Worm (Caenorhabditis elegans) whole organism, late embryonic: Measurements from ENCODE around the gene T08D10.3.
A peak's percentile ranks its signal among the peaks of the same experiment; 100 is the strongest.

ENCODE experiments used
- C08G9.2 ChIP-seq: sonication (generic microtip); optimal IDR thresholded peaks from 2 replicates; lab custom pipeline; 2016; ENCODE audit warnings: mild to moderate bottlenecking, missing genetic modification characterization, moderate library complexity, missing compliant biosample characterization
- K02D7.2 ChIP-seq: sonication (generic microtip); optimal IDR thresholded peaks from 2 replicates; lab custom pipeline; 2017; ENCODE audit warnings: mild to moderate bottlenecking, missing genetic modification characterization, missing compliant biosample characterization
- K09A11.1 ChIP-seq: sonication (generic microtip); optimal IDR thresholded peaks from 2 replicates; lab custom pipeline; 2017; ENCODE audit warnings: antibody characterized with exemption, mild to moderate bottlenecking, missing genetic modification characterization, missing compliant biosample characterization; ENCODE audit not compliant: insufficient read depth
- T23F11.4 ChIP-seq: fragments of 200-800 bp; sonication (Bioruptor generic); optimal IDR thresholded peaks from 2 replicates; lab custom pipeline; 2018; ENCODE audit warnings: mild to moderate bottlenecking, missing genetic modification characterization, missing compliant biosample characterization
- ahr-1 ChIP-seq: sonication (generic microtip); optimal IDR thresholded peaks from 2 replicates; lab custom pipeline; 2016; ENCODE audit warnings: missing genetic modification characterization, missing compliant biosample characterization
- ama-1 ChIP-seq: fragments of 150-350 bp; optimal IDR thresholded peaks from 2 replicates; lab custom pipeline; 2014
- ceh-14 ChIP-seq: sonication (generic microtip); optimal IDR thresholded peaks from 2 replicates; lab custom pipeline; 2016; ENCODE audit warnings: missing genotype, missing genetic modification characterization, missing compliant biosample characterization
- ceh-2 ChIP-seq: sonication (generic microtip); optimal IDR thresholded peaks from 2 replicates; lab custom pipeline; 2016; ENCODE audit warnings: missing genotype, missing genetic modification characterization, missing compliant biosample characterization
- ceh-22 ChIP-seq: sonication (generic microtip); optimal IDR thresholded peaks from 2 replicates; lab custom pipeline; 2017; ENCODE audit warnings: missing biosample characterization, missing genetic modification characterization
- ceh-24 ChIP-seq: sonication (generic microtip); optimal IDR thresholded peaks from 2 replicates; lab custom pipeline; 2016; ENCODE audit warnings: mild to moderate bottlenecking, missing genetic modification characterization, missing compliant biosample characterization
- ceh-30 ChIP-seq: fragments of 150-350 bp; optimal IDR thresholded peaks from 2 replicates; lab custom pipeline; 2014; ENCODE audit warnings: missing biosample characterization, missing genetic modification characterization
- ceh-31 ChIP-seq: sonication (generic microtip); optimal IDR thresholded peaks from 2 replicates; lab custom pipeline; 2016; ENCODE audit warnings: missing genetic modification characterization, missing compliant biosample characterization
- ceh-48 ChIP-seq: sonication (generic microtip); optimal IDR thresholded peaks from 2 replicates; lab custom pipeline; 2016; ENCODE audit warnings: missing genetic modification characterization, inconsistent platforms, missing compliant biosample characterization
- ceh-6 ChIP-seq: fragments of 200-800 bp; sonication (Bioruptor generic); optimal IDR thresholded peaks from 2 replicates; lab custom pipeline; 2018; ENCODE audit warnings: mild to moderate bottlenecking, missing genetic modification characterization, missing compliant biosample characterization
- ceh-9 ChIP-seq: sonication (generic microtip); optimal IDR thresholded peaks from 2 replicates; lab custom pipeline; 2016; ENCODE audit warnings: mild to moderate bottlenecking, missing genetic modification characterization, inconsistent platforms, missing compliant biosample characterization
- che-1 ChIP-seq: sonication (generic microtip); optimal IDR thresholded peaks from 2 replicates; lab custom pipeline; 2016; ENCODE audit warnings: mild to moderate bottlenecking, missing genetic modification characterization, missing compliant biosample characterization
- elt-2 ChIP-seq: sonication (generic microtip); optimal IDR thresholded peaks from 2 replicates; lab custom pipeline; 2016; ENCODE audit warnings: missing genetic modification reagents, missing genetic modification characterization, missing compliant biosample characterization
- elt-4 ChIP-seq: sonication (generic microtip); optimal IDR thresholded peaks from 2 replicates; lab custom pipeline; 2016; ENCODE audit warnings: missing genetic modification characterization, missing compliant biosample characterization
- ets-4 ChIP-seq: sonication (generic microtip); optimal IDR thresholded peaks from 2 replicates; lab custom pipeline; 2016; ENCODE audit warnings: missing genetic modification characterization, missing compliant biosample characterization
- eyg-1 ChIP-seq: sonication (generic microtip); optimal IDR thresholded peaks from 2 replicates; lab custom pipeline; 2016; ENCODE audit warnings: missing genotype, missing genetic modification characterization, missing compliant biosample characterization
- hlh-15 ChIP-seq: sonication (generic microtip); optimal IDR thresholded peaks from 2 replicates; lab custom pipeline; 2016; ENCODE audit warnings: missing genetic modification characterization, missing compliant biosample characterization
- hlh-30 ChIP-seq: sonication (generic microtip); optimal IDR thresholded peaks from 2 replicates; lab custom pipeline; 2017; ENCODE audit warnings: antibody characterized with exemption, missing genetic modification characterization, missing compliant biosample characterization; ENCODE audit not compliant: insufficient read depth
- hlh-6 ChIP-seq: sonication (generic microtip); optimal IDR thresholded peaks from 2 replicates; lab custom pipeline; 2016; ENCODE audit warnings: missing genotype, missing genetic modification characterization, missing compliant biosample characterization
- hlh-8 ChIP-seq: sonication (generic microtip); optimal IDR thresholded peaks from 2 replicates; lab custom pipeline; 2016; ENCODE audit warnings: missing genotype, missing genetic modification characterization, missing compliant biosample characterization
- lin-11 ChIP-seq: fragments of 200-800 bp; sonication (Bioruptor generic); optimal IDR thresholded peaks from 2 replicates; lab custom pipeline; 2018; ENCODE audit warnings: mild to moderate bottlenecking, missing genetic modification characterization, missing compliant biosample characterization
- madf-2 ChIP-seq: sonication (generic microtip); optimal IDR thresholded peaks from 2 replicates; lab custom pipeline; 2017; ENCODE audit warnings: missing genetic modification characterization, missing compliant biosample characterization
- nfya-1 ChIP-seq: sonication (generic microtip); optimal IDR thresholded peaks from 2 replicates; lab custom pipeline; 2017; ENCODE audit warnings: missing genetic modification characterization, mild to moderate bottlenecking, missing compliant biosample characterization, antibody characterized with exemption, moderate library complexity
- nhr-11 ChIP-seq: fragments of 150-350 bp; optimal IDR thresholded peaks from 2 replicates; lab custom pipeline; 2014; ENCODE audit warnings: missing biosample characterization, missing genetic modification characterization
- nhr-232 ChIP-seq: sonication (generic microtip); optimal IDR thresholded peaks from 2 replicates; lab custom pipeline; 2016; ENCODE audit warnings: missing genetic modification characterization, missing compliant biosample characterization
- npax-4 ChIP-seq: sonication (generic microtip); optimal IDR thresholded peaks from 2 replicates; lab custom pipeline; 2016; ENCODE audit warnings: missing genetic modification characterization, missing compliant biosample characterization
- odd-2 ChIP-seq: sonication (generic microtip); optimal IDR thresholded peaks from 2 replicates; lab custom pipeline; 2017; ENCODE audit warnings: antibody characterized with exemption, mild to moderate bottlenecking, missing genetic modification characterization, missing compliant biosample characterization
- pat-9 ChIP-seq: fragments of 200-800 bp; sonication (Bioruptor generic); optimal IDR thresholded peaks from 2 replicates; lab custom pipeline; 2018; ENCODE audit warnings: mild to moderate bottlenecking, missing genetic modification characterization, moderate library complexity, missing compliant biosample characterization
- pax-1 ChIP-seq: fragments of 150-350 bp; optimal IDR thresholded peaks from 2 replicates; lab custom pipeline; 2014; ENCODE audit warnings: missing biosample characterization, missing genetic modification characterization
- pha-4 ChIP-seq: fragments of 150-350 bp; optimal IDR thresholded peaks from 2 replicates; lab custom pipeline; 2018; ENCODE audit warnings: missing biosample characterization, missing genetic modification reagents, missing genetic modification characterization
- pqm-1 ChIP-seq: sonication (generic microtip); optimal IDR thresholded peaks from 2 replicates; lab custom pipeline; 2016; ENCODE audit warnings: missing genetic modification characterization, missing compliant biosample characterization
- pros-1 ChIP-seq: fragments of 150-350 bp; optimal IDR thresholded peaks from 2 replicates; lab custom pipeline; 2014; ENCODE audit warnings: missing biosample characterization, missing genetic modification reagents, missing genetic modification characterization
- ref-2 ChIP-seq: sonication (generic microtip); optimal IDR thresholded peaks from 2 replicates; lab custom pipeline; 2016; ENCODE audit warnings: missing genetic modification characterization, missing compliant biosample characterization
- rnt-1 ChIP-seq: sonication (generic microtip); optimal IDR thresholded peaks from 2 replicates; lab custom pipeline; 2016; ENCODE audit warnings: missing genetic modification characterization, missing compliant biosample characterization
- sdc-2 ChIP-seq: sonication (generic microtip); optimal IDR thresholded peaks from 2 replicates; lab custom pipeline; 2016; ENCODE audit warnings: missing genotype, missing genetic modification characterization, missing compliant biosample characterization
- sox-2 ChIP-seq: fragments of 200-800 bp; sonication (Bioruptor generic); IDR thresholded peaks from 2 replicates; pipeline ENCODE4 v1.3.6; 2022; ENCODE audit warnings: missing genetic modification reagents, missing genetic modification characterization, missing compliant biosample characterization
- syd-9 ChIP-seq: sonication (generic microtip); optimal IDR thresholded peaks from 2 replicates; lab custom pipeline; 2016; ENCODE audit warnings: mild to moderate bottlenecking, missing genetic modification characterization, moderate library complexity, missing compliant biosample characterization
- tbx-2 ChIP-seq: sonication (generic microtip); optimal IDR thresholded peaks from 2 replicates; lab custom pipeline; 2016; ENCODE audit warnings: missing genetic modification characterization, missing compliant biosample characterization
- tbx-7 ChIP-seq: sonication (generic microtip); optimal IDR thresholded peaks from 2 replicates; lab custom pipeline; 2016; ENCODE audit warnings: missing genotype, missing genetic modification characterization, missing compliant biosample characterization
- ttx-3 ChIP-seq: sonication (generic microtip); optimal IDR thresholded peaks from 2 replicates; lab custom pipeline; 2016; ENCODE audit warnings: missing genetic modification reagents, missing genetic modification characterization, missing compliant biosample characterization
- unc-42 ChIP-seq: sonication (generic microtip); optimal IDR thresholded peaks from 2 replicates; lab custom pipeline; 2016; ENCODE audit warnings: missing genotype, missing genetic modification characterization, missing compliant biosample characterization
- unc-55 ChIP-seq: sonication (generic microtip); optimal IDR thresholded peaks from 2 replicates; lab custom pipeline; 2017; ENCODE audit warnings: missing biosample characterization, missing genetic modification reagents, missing genetic modification characterization
- unc-86 ChIP-seq: sonication (generic microtip); optimal IDR thresholded peaks from 2 replicates; lab custom pipeline; 2016; ENCODE audit warnings: missing genetic modification characterization, missing compliant biosample characterization

The T08D10.3 gene

ce11 chrX:11927585-11927984 lies 27.6 kb upstream of the T08D10.3 start, which contains the start of gene F55G7.4:
Gene F55G7.4, plus strand, starts transcription at chrX:11927885.
- TF ChIP-seq unc-42 (no peak), odd-2 (tag; lab: Kevin White, UChicago) (no peak), hlh-6 (tag; lab: Kevin White, UChicago) (no peak), C08G9.2 (tag; lab: Kevin White, UChicago) (no peak), ceh-6 (GFP tag; lab: Kevin White, UChicago) (no peak), elt-2 (tag; lab: Kevin White, UChicago) (no peak)

ce11 chrX:11931559-11931958 lies 23.7 kb upstream of the T08D10.3 start, which contains the start of gene dot-1.4:
Gene dot-1.4, minus strand, starts transcription at chrX:11931659.
- TF ChIP-seq madf-2 (no peak), ceh-22 (no peak), ama-1 (lab: Kevin White, UChicago) (no peak), ref-2 (tag; lab: Kevin White, UChicago) (no peak), hlh-8 (tag; lab: Kevin White, UChicago) (no peak), lin-11 (tag; lab: Kevin White, UChicago) (no peak), ahr-1 (no peak), unc-55 (GFP tag; lab: Kevin White, UChicago) (no peak), K02D7.2 (no peak), che-1 (tag; lab: Kevin White, UChicago) (no peak), eyg-1 (no peak), ceh-24 (no peak), hlh-15 (tag; lab: Kevin White, UChicago) (no peak), ceh-6 (GFP tag; lab: Kevin White, UChicago) (no peak), pqm-1 (no peak), pros-1 (tag; lab: Kevin White, UChicago) (no peak), nhr-232 (no peak), elt-4 (tag; lab: Kevin White, UChicago) (no peak), T23F11.4 (no peak)

ce11 chrX:11933547-11933946 lies 21.7 kb upstream of the T08D10.3 start:
- TF ChIP-seq hlh-6 (tag; lab: Kevin White, UChicago), result no peak
- peak; percentile 47 for TF ChIP-seq nfya-1

- TF ChIP-seq hlh-30 (tag; lab: Kevin White, UChicago) (no peak), sox-2 (GFP tag; lab: Robert Waterston, UW) (peak; percentile 33; the same call in 1 of the 2 replicates), nhr-11 (tag; lab: Kevin White, UChicago) (no peak), syd-9 (peak; percentile 14), K09A11.1 (peak; percentile 11), hlh-15 (tag; lab: Kevin White, UChicago) (peak; percentile 21), ttx-3 (tag; lab: Kevin White, UChicago) (peak; percentile 1), ceh-31 (tag; lab: Kevin White, UChicago) (peak; percentile 52), pax-1 (tag; lab: Kevin White, UChicago) (no peak), pros-1 (tag; lab: Kevin White, UChicago) (no peak), nhr-232 (peak; percentile 23), ceh-6 (GFP tag; lab: Kevin White, UChicago) (peak; percentile 67), che-1 (tag; lab: Kevin White, UChicago) (peak; percentile 72), ceh-2 (tag; lab: Kevin White, UChicago) (peak; percentile 49), ceh-30 (tag; lab: Kevin White, UChicago) (no peak), pat-9 (tag; lab: Kevin White, UChicago) (peak; percentile 63), odd-2 (tag; lab: Kevin White, UChicago) (no peak), ama-1 (lab: Kevin White, UChicago) (no peak), npax-4 (tag; lab: Kevin White, UChicago) (peak; percentile 50), madf-2 (no peak), pha-4 (tag; lab: Kevin White, UChicago) (no peak), ceh-48 (tag; lab: Kevin White, UChicago) (peak; percentile 34), eyg-1 (peak; percentile 28), lin-11 (tag; lab: Kevin White, UChicago) (peak; percentile 44), tbx-2 (tag; lab: Kevin White, UChicago) (peak; percentile 54), unc-86 (peak; percentile 54), tbx-7 (tag; lab: Kevin White, UChicago) (peak; percentile 27), rnt-1 (tag; lab: Kevin White, UChicago) (peak; percentile 18), elt-2 (tag; lab: Kevin White, UChicago) (peak; percentile 72), ceh-14 (tag; lab: Kevin White, UChicago) (peak; percentile 27), sdc-2 (tag; lab: Kevin White, UChicago) (peak; percentile 96), elt-4 (tag; lab: Kevin White, UChicago) (no peak), unc-42 (peak; percentile 25), ceh-9 (tag; lab: Kevin White, UChicago) (no peak), ets-4 (tag; lab: Kevin White, UChicago) (peak; percentile 2)
Measured at ce11 chrX:11934933-11935332, 20.3 kb upstream of the T08D10.3 start.
